Worm (Caenorhabditis elegans) whole organism, mixed stage, embryonic: ENCODE measurements around the gene C32D5.12.

Source experiments
- blmp-1 ChIP-seq: fragments of 150-350 bp; optimal IDR thresholded peaks from 2 replicates; lab custom pipeline; 2014; ENCODE audit warnings: missing biosample characterization, missing genetic modification characterization
- cnd-1 ChIP-seq: fragments of 200-800 bp; sonication (Bioruptor generic); optimal IDR thresholded peaks from 2 replicates; lab custom pipeline; 2018; ENCODE audit warnings: mild to moderate bottlenecking, missing genetic modification characterization, missing compliant biosample characterization
- flh-1 ChIP-seq: fragments of 200-800 bp; sonication (Bioruptor generic); optimal IDR thresholded peaks from 2 replicates; lab custom pipeline; 2018; ENCODE audit warnings: mild to moderate bottlenecking, missing genetic modification characterization, moderate library complexity, missing compliant biosample characterization
- lin-13 ChIP-seq: fragments of 150-350 bp; optimal IDR thresholded peaks from 2 replicates; lab custom pipeline; 2014; ENCODE audit warnings: missing biosample characterization, missing genetic modification characterization
- nhr-12 ChIP-seq: fragments of 150-350 bp; optimal IDR thresholded peaks from 2 replicates; lab custom pipeline; 2014; ENCODE audit warnings: missing biosample characterization, missing genetic modification characterization
- nhr-2 ChIP-seq: fragments of 150-350 bp; optimal IDR thresholded peaks from 2 replicates; lab custom pipeline; 2014; ENCODE audit warnings: missing biosample characterization, missing genetic modification characterization
- nhr-237 ChIP-seq: fragments of 150-350 bp; optimal IDR thresholded peaks from 2 replicates; lab custom pipeline; 2014; ENCODE audit warnings: missing biosample characterization, missing genetic modification characterization
- nhr-76 ChIP-seq: sonication (generic microtip); optimal IDR thresholded peaks from 2 replicates; lab custom pipeline; 2017; ENCODE audit warnings: missing biosample characterization, missing genetic modification characterization
- sptf-1 ChIP-seq: sonication (generic microtip); optimal IDR thresholded peaks from 2 replicates; lab custom pipeline; 2017; ENCODE audit warnings: mild to moderate bottlenecking, missing genetic modification characterization, moderate library complexity, missing compliant biosample characterization
- unc-62 ChIP-seq: fragments of 150-350 bp; optimal IDR thresholded peaks from 2 replicates; lab custom pipeline; 2014; ENCODE audit warnings: missing biosample characterization, missing genetic modification reagents, missing genetic modification characterization

DNA sequence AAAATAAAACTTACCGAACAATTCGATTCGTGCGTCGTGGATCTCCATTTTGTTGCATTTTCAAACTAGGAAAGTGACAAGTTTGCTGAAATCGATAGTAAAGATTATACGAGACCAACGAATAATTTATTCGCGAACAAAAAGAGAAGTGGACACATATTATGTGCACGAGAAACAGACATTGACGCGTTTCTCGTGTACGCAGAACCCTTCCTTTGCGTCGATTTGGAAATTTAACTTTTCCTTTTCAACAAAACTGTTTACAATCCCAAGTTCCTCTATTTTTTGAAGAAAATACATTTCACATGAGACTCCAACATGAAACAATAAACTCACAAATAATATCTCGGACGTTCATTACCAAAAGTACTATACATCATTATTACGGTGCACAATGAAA lies 2.0 kb upstream of the C32D5.12 start, which contains the start of gene K10B2.4:
- TF ChIP-seq nhr-12 (tag; lab: Kevin White, UChicago) (no peak), flh-1 (GFP tag; lab: Kevin White, UChicago) (no peak), sptf-1 (tag; lab: Kevin White, UChicago) (peak; percentile 3), nhr-2 (no peak), nhr-76 (tag; lab: Kevin White, UChicago) (no peak), unc-62 (GFP tag; lab: Kevin White, UChicago) (no peak), blmp-1 (tag; lab: Kevin White, UChicago) (no peak), lin-13 (peak; percentile 62), nhr-237 (tag; lab: Kevin White, UChicago) (no peak), cnd-1 (tag; lab: Kevin White, UChicago) (peak; percentile 0)
